Fruit fly (Drosophila melanogaster) whole organism, embryonic: ENCODE data around the gene APC4.

ENCODE experiments used
- Aef1 ChIP-seq: fragments of 200-800 bp; sonication (Bioruptor generic); IDR thresholded peaks from 3 replicates; pipeline ENCODE4 v1.3.6; 2022; ENCODE audit warnings: missing biosample characterization, missing genetic modification characterization
- Bteb2 ChIP-seq: fragments of 200-800 bp; sonication (Bioruptor generic); optimal IDR thresholded peaks from 2 replicates; lab custom pipeline; 2016; ENCODE audit warnings: missing biosample characterization, missing genetic modification characterization
- CG10979 ChIP-seq: fragments of 200-800 bp; sonication (Bioruptor generic); optimal IDR thresholded peaks from 2 replicates; lab custom pipeline; 2018; ENCODE audit warnings: missing biosample characterization, mild to moderate bottlenecking, missing genetic modification characterization, moderate library complexity
- CG11695 ChIP-seq: fragments of 200-800 bp; sonication (Bioruptor generic); IDR thresholded peaks from 3 replicates; pipeline ENCODE4 v1.3.6; 2022; ENCODE audit warnings: missing biosample characterization, missing genetic modification characterization
- CG11696 ChIP-seq: fragments of 200-800 bp; sonication (Bioruptor generic); IDR thresholded peaks from 2 replicates; pipeline ENCODE4 v1.3.6; 2022; ENCODE audit warnings: missing biosample characterization, missing genetic modification characterization
- CG14441 ChIP-seq: fragments of 200-800 bp; sonication (Bioruptor generic); IDR thresholded peaks from 2 replicates; pipeline ENCODE4 v1.3.6; 2022; ENCODE audit warnings: missing biosample characterization, missing genetic modification characterization
- CG14965 ChIP-seq: fragments of 200-800 bp; sonication (Bioruptor generic); optimal IDR thresholded peaks from 2 replicates; lab custom pipeline; 2016; ENCODE audit warnings: missing biosample characterization, missing genetic modification characterization, borderline replicate concordance
- CG15479 ChIP-seq: fragments of 200-800 bp; sonication (Bioruptor generic); optimal IDR thresholded peaks from 3 replicates; lab custom pipeline; 2019; ENCODE audit warnings: missing biosample characterization, mild to moderate bottlenecking, missing genetic modification characterization, moderate library complexity
- CG15514 ChIP-seq: fragments of 200-800 bp; sonication (Bioruptor generic); optimal IDR thresholded peaks from 3 replicates; lab custom pipeline; 2017; ENCODE audit warnings: missing biosample characterization, missing genetic modification characterization, mild to moderate bottlenecking, moderate library complexity, missing genetic modification reagents
- CG1792 ChIP-seq: fragments of 200-800 bp; sonication (Bioruptor generic); optimal IDR thresholded peaks from 2 replicates; lab custom pipeline; 2016; ENCODE audit warnings: missing biosample characterization, missing genetic modification characterization
- CG18262 ChIP-seq: fragments of 200-800 bp; optimal IDR thresholded peaks from 3 replicates; lab custom pipeline; 2019; ENCODE audit warnings: missing biosample characterization, mild to moderate bottlenecking, missing genetic modification characterization, moderate library complexity
- CG18619 ChIP-seq: fragments of 200-800 bp; sonication (Bioruptor generic); optimal IDR thresholded peaks from 3 replicates; lab custom pipeline; 2017; ENCODE audit warnings: missing biosample characterization, mild to moderate bottlenecking, missing genetic modification characterization
- CG2875 ChIP-seq: fragments of 200-800 bp; sonication (Bioruptor generic); optimal IDR thresholded peaks from 2 replicates; lab custom pipeline; 2017; ENCODE audit warnings: missing biosample characterization, mild to moderate bottlenecking, missing genetic modification characterization, missing genetic modification reagents
- CG32772 ChIP-seq: fragments of 200-800 bp; sonication (Bioruptor generic); IDR thresholded peaks from 2 replicates; pipeline ENCODE4 v1.3.6; 2022; ENCODE audit warnings: missing biosample characterization, missing genetic modification characterization
- CG3995 ChIP-seq: fragments of 200-800 bp; sonication (Bioruptor generic); optimal IDR thresholded peaks from 3 replicates; lab custom pipeline; 2016; ENCODE audit warnings: missing biosample characterization, missing genetic modification characterization
- CG4282 ChIP-seq: fragments of 200-800 bp; sonication (Bioruptor generic); optimal IDR thresholded peaks from 2 replicates; lab custom pipeline; 2016; ENCODE audit warnings: missing biosample characterization, missing genetic modification characterization
- CG7357 ChIP-seq: fragments of 200-800 bp; sonication (Bioruptor generic); IDR thresholded peaks from 3 replicates; pipeline ENCODE4 v1.3.6; 2022; ENCODE audit warnings: missing biosample characterization, missing genetic modification characterization
- CG7839 ChIP-seq: fragments of 200-800 bp; sonication (Bioruptor generic); optimal IDR thresholded peaks from 3 replicates; lab custom pipeline; 2018; ENCODE audit warnings: missing biosample characterization, mild to moderate bottlenecking, missing genetic modification characterization, moderate library complexity
- CG7963 ChIP-seq: fragments of 200-800 bp; sonication (Bioruptor generic); IDR thresholded peaks from 3 replicates; pipeline ENCODE4 v1.3.6; 2022; ENCODE audit warnings: missing biosample characterization, missing genetic modification characterization; ENCODE audit not compliant: partially characterized antibody
- CG8478 ChIP-seq: fragments of >200 bp; optimal IDR thresholded peaks from 2 replicates; lab custom pipeline; 2018
- CG9817 ChIP-seq: fragments of 200-800 bp; sonication (Bioruptor generic); optimal IDR thresholded peaks from 2 replicates; lab custom pipeline; 2018; ENCODE audit warnings: missing biosample characterization, mild to moderate bottlenecking, missing genetic modification characterization, moderate library complexity
- CG9876 ChIP-seq: fragments of 200-800 bp; sonication (Bioruptor generic); optimal IDR thresholded peaks from 2 replicates; lab custom pipeline; 2016; ENCODE audit warnings: missing biosample characterization, missing genetic modification characterization
- CG9932 ChIP-seq: fragments of 200-800 bp; sonication (Bioruptor generic); IDR thresholded peaks from 2 replicates; pipeline ENCODE4 v1.3.6; 2022; ENCODE audit warnings: missing biosample characterization, missing genetic modification characterization
- D ChIP-seq, 2 experiments: fragments of 200-800 bp in 1 of 2; fragments of >200 bp in 1 of 2; sonication (Bioruptor generic) in 1 of 2; optimal IDR thresholded peaks; 2 replicates in 1 of 2; 3 replicates in 1 of 2; lab custom pipeline; 2017; ENCODE audit warnings: mild to moderate bottlenecking in 1 of 2, missing biosample characterization in 1 of 2, missing genetic modification characterization in 1 of 2, missing genetic modification reagents in 1 of 2
- Dbx ChIP-seq: fragments of 200-800 bp; sonication (Bioruptor generic); IDR thresholded peaks from 3 replicates; pipeline ENCODE4 v1.3.6; 2022; ENCODE audit warnings: missing biosample characterization, missing genetic modification characterization
- Drgx ChIP-seq: fragments of 200-800 bp; sonication (Bioruptor generic); IDR thresholded peaks from 2 replicates; pipeline ENCODE4 v1.3.6; 2022; ENCODE audit warnings: missing biosample characterization, missing genetic modification characterization
- H15 ChIP-seq: fragments of 200-800 bp; sonication (Bioruptor generic); IDR thresholded peaks from 3 replicates; pipeline ENCODE4 v1.3.6; 2022; ENCODE audit warnings: missing biosample characterization, missing genetic modification characterization
- Mad ChIP-seq: fragments of 200-800 bp; sonication (Bioruptor generic); optimal IDR thresholded peaks from 2 replicates; lab custom pipeline; 2016; ENCODE audit warnings: missing biosample characterization, missing genetic modification characterization
- Rx ChIP-seq: fragments of 200-800 bp; sonication (Bioruptor generic); IDR thresholded peaks from 2 replicates; pipeline ENCODE4 v1.3.6; 2022; ENCODE audit warnings: missing biosample characterization, missing genetic modification characterization
- Sox100B ChIP-seq: fragments of 200-800 bp; sonication (Bioruptor generic); optimal IDR thresholded peaks from 3 replicates; lab custom pipeline; 2018; ENCODE audit warnings: missing biosample characterization, mild to moderate bottlenecking, missing genetic modification characterization
- Sox102F ChIP-seq: fragments of 200-800 bp; sonication (Bioruptor generic); optimal IDR thresholded peaks from 2 replicates; lab custom pipeline; 2018; ENCODE audit warnings: missing biosample characterization, mild to moderate bottlenecking, missing genetic modification characterization, moderate library complexity
- Spps ChIP-seq: fragments of 200-800 bp; sonication (Bioruptor generic); optimal IDR thresholded peaks from 2 replicates; lab custom pipeline; 2018; ENCODE audit warnings: missing biosample characterization, mild to moderate bottlenecking, missing genetic modification characterization
- Stat92E ChIP-seq, 3 experiments: fragments of >200 bp in 2 of 3; fragments of 200-800 bp in 1 of 3; sonication (Bioruptor generic) in 1 of 3; optimal IDR thresholded peaks; 2 replicates each; lab custom pipeline; 2017 to 2019; ENCODE audit warnings: missing biosample characterization in 3 of 3, missing genetic modification characterization in 3 of 3, mild to moderate bottlenecking in 1 of 3, moderate library complexity in 1 of 3
- ase ChIP-seq: fragments of 200-800 bp; sonication (Bioruptor generic); IDR thresholded peaks from 3 replicates; pipeline ENCODE4 v1.3.6; 2022; ENCODE audit warnings: missing biosample characterization, missing genetic modification characterization
- chn ChIP-seq: fragments of 200-800 bp; sonication (Bioruptor generic); optimal IDR thresholded peaks from 2 replicates; lab custom pipeline; 2016; ENCODE audit warnings: missing biosample characterization, missing genetic modification characterization
- corto ChIP-seq: fragments of 200-800 bp; sonication (Bioruptor generic); optimal IDR thresholded peaks from 2 replicates; lab custom pipeline; 2016; ENCODE audit warnings: missing biosample characterization, mild to moderate bottlenecking, missing genetic modification characterization, moderate library complexity
- danr ChIP-seq: fragments of 200-800 bp; sonication (Bioruptor generic); IDR thresholded peaks from 2 replicates; pipeline ENCODE4 v1.3.6; 2022; ENCODE audit warnings: missing biosample characterization, missing genetic modification characterization
- eve ChIP-seq, 2 experiments: fragments of >200 bp; optimal IDR thresholded peaks; 2 replicates each; lab custom pipeline; 2017; ENCODE audit warnings: missing biosample characterization in 2 of 2, missing genetic modification characterization in 2 of 2
- exex ChIP-seq: fragments of 200-800 bp; sonication (Bioruptor generic); optimal IDR thresholded peaks from 4 replicates; lab custom pipeline; 2018; ENCODE audit warnings: missing biosample characterization, mild to moderate bottlenecking, missing genetic modification characterization, moderate library complexity
- fd102C ChIP-seq: fragments of 200-800 bp; sonication (Bioruptor generic); optimal IDR thresholded peaks from 2 replicates; lab custom pipeline; 2018; ENCODE audit warnings: missing biosample characterization, mild to moderate bottlenecking, missing genetic modification characterization, moderate library complexity
- fu2 ChIP-seq: fragments of 200-800 bp; sonication (Bioruptor generic); optimal IDR thresholded peaks from 2 replicates; lab custom pipeline; 2016; ENCODE audit warnings: missing biosample characterization, missing genetic modification characterization
- gcm ChIP-seq: fragments of 200-800 bp; sonication (Bioruptor generic); optimal IDR thresholded peaks from 2 replicates; lab custom pipeline; 2019; ENCODE audit warnings: missing biosample characterization, mild to moderate bottlenecking, missing genetic modification characterization, moderate library complexity
- jing ChIP-seq: fragments of 200-800 bp; sonication (Bioruptor generic); optimal IDR thresholded peaks from 2 replicates; lab custom pipeline; 2018; ENCODE audit warnings: missing biosample characterization, mild to moderate bottlenecking, missing genetic modification characterization
- kah ChIP-seq: fragments of 200-800 bp; sonication (Bioruptor generic); optimal IDR thresholded peaks from 2 replicates; lab custom pipeline; 2018; ENCODE audit warnings: missing biosample characterization, mild to moderate bottlenecking, missing genetic modification characterization
- klu ChIP-seq: fragments of 200-800 bp; sonication (Bioruptor generic); IDR thresholded peaks from 2 replicates; pipeline ENCODE4 v1.3.6; 2022; ENCODE audit warnings: missing biosample characterization, missing genetic modification characterization
- knrl ChIP-seq: fragments of 200-800 bp; sonication (Bioruptor generic); IDR thresholded peaks from 3 replicates; pipeline ENCODE4 v1.3.6; 2022; ENCODE audit warnings: missing biosample characterization, missing genetic modification characterization; ENCODE audit not compliant: partially characterized antibody
- lola ChIP-seq, 3 experiments: fragments of >200 bp in 2 of 3; fragments of 200-800 bp in 1 of 3; sonication (Bioruptor generic) in 1 of 3; optimal IDR thresholded peaks; 2 replicates each; lab custom pipeline; 2017 to 2019; ENCODE audit warnings: missing biosample characterization in 3 of 3, missing genetic modification characterization in 3 of 3, mild to moderate bottlenecking in 1 of 3, moderate library complexity in 1 of 3
- pros ChIP-seq: fragments of 200-800 bp; sonication (Bioruptor generic); optimal IDR thresholded peaks from 3 replicates; lab custom pipeline; 2019; ENCODE audit warnings: missing biosample characterization, mild to moderate bottlenecking, missing genetic modification characterization, moderate library complexity
- schlank ChIP-seq: fragments of 200-800 bp; sonication (Bioruptor generic); optimal IDR thresholded peaks from 2 replicates; lab custom pipeline; 2018; ENCODE audit warnings: missing biosample characterization, mild to moderate bottlenecking, missing genetic modification characterization
- sd ChIP-seq: fragments of 200-800 bp; sonication (Bioruptor generic); optimal IDR thresholded peaks from 3 replicates; lab custom pipeline; 2018; ENCODE audit warnings: missing biosample characterization, mild to moderate bottlenecking, missing genetic modification characterization, moderate library complexity
- zfh2 ChIP-seq: fragments of 200-800 bp; sonication (Bioruptor generic); optimal IDR thresholded peaks from 2 replicates; lab custom pipeline; 2016; ENCODE audit warnings: missing biosample characterization, missing genetic modification characterization

The APC4 gene

DNA sequence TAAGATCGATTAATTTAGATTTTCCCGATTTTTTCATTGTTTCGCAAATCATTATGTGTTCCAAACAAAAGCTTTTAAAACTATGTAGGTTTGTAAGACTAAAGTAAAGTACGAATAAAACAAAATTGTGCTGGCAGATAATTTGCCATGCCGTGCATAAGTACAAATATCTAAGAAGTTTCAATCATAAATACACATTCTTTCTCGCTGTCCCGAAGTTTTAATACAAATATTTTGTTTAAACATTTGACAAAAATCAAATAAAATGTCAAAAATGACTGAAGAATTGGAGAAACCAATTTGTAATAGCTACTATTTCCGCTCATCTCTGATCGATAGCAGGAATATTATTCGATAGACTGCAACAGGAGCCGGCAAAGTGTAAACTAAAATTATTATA is at the start of gene APC4 (continued):
- TF ChIP-seq fu2 (GFP tag; lab: Kevin White, UChicago) (no peak), Dbx (no peak), CG9876 (GFP tag; lab: Kevin White, UChicago) (no peak), D (optimal IDR thresholded peaks at IDR 0.05; lab: Kevin White, UChicago) (no peak), D (GFP tag; optimal IDR thresholded peaks at IDR 0.05; lab: Kevin White, UChicago) (no peak), CG18262 (tag; lab: Kevin White, UChicago) (peak; percentile 45), CG9817 (tag; lab: Kevin White, UChicago) (peak; percentile 31), Stat92E (GFP tag; optimal IDR thresholded peaks at IDR 0.05; lab: Kevin White, UChicago) (no peak), klu (GFP tag; lab: Robert Waterston, UW) (no peak), zfh2 (peak; percentile 36), CG15514 (peak; percentile 25), Sox100B (GFP tag; lab: Kevin White, UChicago) (no peak), Spps (tag; lab: Kevin White, UChicago) (no peak), eve (GFP tag; optimal IDR thresholded peaks at IDR 0.05; lab: Kevin White, UChicago) (no peak), CG7963 (GFP tag; lab: Robert Waterston, UW) (no peak), CG32772 (GFP tag; lab: Robert Waterston, UW) (no peak), CG3995 (GFP tag; lab: Kevin White, UChicago) (no peak), CG7357 (GFP tag; lab: Robert Waterston, UW) (no peak), Sox102F (GFP tag; lab: Kevin White, UChicago) (no peak), corto (GFP tag; lab: Kevin White, UChicago) (no peak), CG2875 (GFP tag; lab: Kevin White, UChicago) (no peak), CG15479 (GFP tag; lab: Kevin White, UChicago) (no peak), CG9932 (GFP tag; lab: Robert Waterston, UW) (peak; percentile 51), Drgx (GFP tag; lab: Robert Waterston, UW) (no peak), Aef1 (no peak), lola (GFP tag; optimal IDR thresholded peaks at IDR 0.05; lab: Kevin White, UChicago) (peak in 1 of 3 experiments; percentile 48), H15 (no peak), knrl (GFP tag; lab: Robert Waterston, UW) (no peak), Rx (no peak), fd102C (GFP tag; lab: Kevin White, UChicago) (no peak), ase (GFP tag; lab: Robert Waterston, UW) (no peak), CG1792 (no peak), CG8478 (lab: Kevin White, UChicago) (no peak), danr (GFP tag; lab: Robert Waterston, UW) (no peak), CG11696 (no peak), CG11695 (GFP tag; lab: Robert Waterston, UW) (no peak), CG14441 (no peak), CG10979 (peak; percentile 12), sd (tag; lab: Kevin White, UChicago) (no peak), pros (GFP tag; lab: Kevin White, UChicago) (no peak), exex (tag; lab: Kevin White, UChicago) (no peak), chn (GFP tag; lab: Kevin White, UChicago) (no peak), gcm (no peak), CG4282 (no peak), schlank (tag; lab: Kevin White, UChicago) (no peak), CG14965 (GFP tag; lab: Kevin White, UChicago) (no peak), CG18619 (GFP tag; lab: Kevin White, UChicago) (no peak), Bteb2 (GFP tag; lab: Kevin White, UChicago) (no peak), jing (GFP tag; lab: Kevin White, UChicago) (no peak), kah (GFP tag; lab: Kevin White, UChicago) (no peak), CG7839 (peak; percentile 39), Mad (GFP tag; lab: Kevin White, UChicago) (no peak)
